Fruit fly (Drosophila melanogaster) whole organism, prepupa: ENCODE measurements around the gene CG34162.

Source experiments
- Blimp-1 ChIP-seq: fragments of 200-800 bp; sonication (Bioruptor generic); optimal IDR thresholded peaks from 3 replicates; lab custom pipeline; 2017; ENCODE audit warnings: missing biosample characterization, missing genetic modification characterization, mild to moderate bottlenecking, moderate library complexity, missing genetic modification reagents
- CG10631 ChIP-seq: fragments of 200-800 bp; sonication (Bioruptor generic); optimal IDR thresholded peaks from 2 replicates; lab custom pipeline; 2016; ENCODE audit warnings: missing biosample characterization, missing genetic modification characterization
- CG10669 ChIP-seq: fragments of 200-800 bp; sonication (Bioruptor generic); optimal IDR thresholded peaks from 3 replicates; lab custom pipeline; 2018; ENCODE audit warnings: missing biosample characterization, mild to moderate bottlenecking, missing genetic modification characterization, moderate library complexity
- CG11762 ChIP-seq: fragments of 200-800 bp; sonication (Bioruptor generic); optimal IDR thresholded peaks from 3 replicates; lab custom pipeline; 2016; ENCODE audit warnings: missing biosample characterization, missing genetic modification characterization; ENCODE audit not compliant: insufficient read depth
- CG1621 ChIP-seq: fragments of 200-800 bp; sonication (Bioruptor generic); optimal IDR thresholded peaks from 3 replicates; lab custom pipeline; 2018; ENCODE audit warnings: missing biosample characterization, mild to moderate bottlenecking, missing genetic modification characterization
- CG3032 ChIP-seq: fragments of 200-800 bp; optimal IDR thresholded peaks from 2 replicates; lab custom pipeline; 2019; ENCODE audit warnings: missing biosample characterization, mild to moderate bottlenecking, missing genetic modification characterization, moderate library complexity
- CG31627 ChIP-seq: fragments of 200-800 bp; sonication (Bioruptor generic); optimal IDR thresholded peaks from 3 replicates; lab custom pipeline; 2016; ENCODE audit warnings: missing biosample characterization, missing genetic modification characterization
- CG32006 ChIP-seq: fragments of 200-800 bp; sonication (Bioruptor generic); optimal IDR thresholded peaks from 3 replicates; lab custom pipeline; 2017; ENCODE audit warnings: missing biosample characterization, mild to moderate bottlenecking, missing genetic modification characterization
- CG34406 ChIP-seq: fragments of 200-800 bp; sonication (Bioruptor generic); optimal IDR thresholded peaks from 3 replicates; lab custom pipeline; 2016; ENCODE audit warnings: missing biosample characterization, missing genetic modification characterization
- CG3919 ChIP-seq: fragments of 200-800 bp; sonication (Bioruptor generic); optimal IDR thresholded peaks from 3 replicates; lab custom pipeline; 2016; ENCODE audit warnings: missing biosample characterization, missing genetic modification characterization
- CG6163 ChIP-seq: fragments of 200-800 bp; sonication (Bioruptor generic); IDR thresholded peaks from 3 replicates; pipeline ENCODE4 v1.3.6; 2022; ENCODE audit warnings: missing biosample characterization, missing genetic modification characterization
- CG6276 ChIP-seq: fragments of 200-800 bp; sonication (Bioruptor generic); optimal IDR thresholded peaks from 2 replicates; lab custom pipeline; 2017; ENCODE audit warnings: missing biosample characterization, mild to moderate bottlenecking, missing genetic modification characterization
- CG6792 ChIP-seq: fragments of 200-800 bp; sonication (Bioruptor generic); optimal IDR thresholded peaks from 3 replicates; lab custom pipeline; 2016; ENCODE audit warnings: missing biosample characterization, missing genetic modification characterization
- CG6808 ChIP-seq: fragments of 200-800 bp; sonication (Bioruptor generic); optimal IDR thresholded peaks from 3 replicates; lab custom pipeline; 2017; ENCODE audit warnings: missing biosample characterization, missing genetic modification characterization, mild to moderate bottlenecking, moderate library complexity, missing genetic modification reagents
- CG6854 ChIP-seq: fragments of 200-800 bp; sonication (Bioruptor generic); optimal IDR thresholded peaks from 2 replicates; lab custom pipeline; 2017; ENCODE audit warnings: missing biosample characterization, mild to moderate bottlenecking, missing genetic modification characterization
- CG8319 ChIP-seq: fragments of 200-800 bp; sonication (Bioruptor generic); optimal IDR thresholded peaks from 3 replicates; lab custom pipeline; 2016; ENCODE audit warnings: missing biosample characterization, missing genetic modification characterization
- CG8632 ChIP-seq: fragments of 200-800 bp; sonication (Bioruptor generic); optimal IDR thresholded peaks from 3 replicates; lab custom pipeline; 2016; ENCODE audit warnings: missing biosample characterization, missing genetic modification characterization
- Eip75B ChIP-seq: fragments of 200-800 bp; sonication (Bioruptor generic); optimal IDR thresholded peaks from 3 replicates; lab custom pipeline; 2016; ENCODE audit warnings: missing biosample characterization, missing genetic modification characterization
- Eip78C ChIP-seq: fragments of 200-800 bp; sonication (Bioruptor generic); peaks from one replicate; lab custom pipeline; 2016; ENCODE audit warnings: missing biosample characterization, missing genetic modification characterization
- Eip93F ChIP-seq: fragments of 200-800 bp; sonication (Bioruptor generic); optimal IDR thresholded peaks from 2 replicates; lab custom pipeline; 2016; ENCODE audit warnings: missing biosample characterization, mild to moderate bottlenecking, missing genetic modification characterization
- Ets21C ChIP-seq: fragments of 200-800 bp; sonication (Bioruptor generic); optimal IDR thresholded peaks from 3 replicates; lab custom pipeline; 2016; ENCODE audit warnings: missing biosample characterization, missing genetic modification characterization
- Ets96B ChIP-seq: fragments of 200-800 bp; optimal IDR thresholded peaks from 2 replicates; lab custom pipeline; 2019; ENCODE audit warnings: missing biosample characterization, mild to moderate bottlenecking, missing genetic modification characterization, moderate library complexity
- Gug ChIP-seq: fragments of 200-800 bp; sonication (Bioruptor generic); IDR thresholded peaks from 2 replicates; pipeline ENCODE4 v1.3.6; 2022; ENCODE audit warnings: missing biosample characterization, missing genetic modification characterization
- Hr38 ChIP-seq: sonication (Bioruptor generic); optimal IDR thresholded peaks from 2 replicates; lab custom pipeline; 2016; ENCODE audit warnings: missing biosample characterization, missing genetic modification characterization
- Hr39 ChIP-seq: fragments of 200-800 bp; sonication (Bioruptor generic); optimal IDR thresholded peaks from 2 replicates; lab custom pipeline; 2016; ENCODE audit warnings: missing biosample characterization, missing genetic modification characterization
- Hr4 ChIP-seq: fragments of 200-800 bp; sonication (Bioruptor generic); optimal IDR thresholded peaks from 3 replicates; lab custom pipeline; 2016; ENCODE audit warnings: missing biosample characterization, missing genetic modification characterization
- Lpt ChIP-seq: fragments of 200-800 bp; sonication (Bioruptor generic); optimal IDR thresholded peaks from 3 replicates; lab custom pipeline; 2016; ENCODE audit warnings: missing biosample characterization, missing genetic modification characterization
- OdsH ChIP-seq: fragments of 200-800 bp; sonication (Bioruptor generic); optimal IDR thresholded peaks from 3 replicates; lab custom pipeline; 2016; ENCODE audit warnings: missing biosample characterization, missing genetic modification characterization
- Smox ChIP-seq: fragments of 200-800 bp; sonication (Bioruptor generic); optimal IDR thresholded peaks from 3 replicates; lab custom pipeline; 2016; ENCODE audit warnings: missing biosample characterization, missing genetic modification characterization
- Sox14 ChIP-seq: fragments of 200-800 bp; sonication (Bioruptor generic); optimal IDR thresholded peaks from 3 replicates; lab custom pipeline; 2016; ENCODE audit warnings: missing biosample characterization, missing genetic modification characterization
- Sox15 ChIP-seq: fragments of 200-800 bp; sonication (Bioruptor generic); optimal IDR thresholded peaks from 3 replicates; lab custom pipeline; 2016; ENCODE audit warnings: missing biosample characterization, missing genetic modification characterization
- achi ChIP-seq: fragments of 200-800 bp; sonication (Bioruptor generic); optimal IDR thresholded peaks from 3 replicates; lab custom pipeline; 2016; ENCODE audit warnings: missing biosample characterization, missing genetic modification characterization
- acj6 ChIP-seq: fragments of 200-800 bp; sonication (Bioruptor generic); optimal IDR thresholded peaks from 3 replicates; lab custom pipeline; 2016; ENCODE audit warnings: missing biosample characterization, missing genetic modification characterization
- dac ChIP-seq: fragments of 200-800 bp; sonication (Bioruptor generic); optimal IDR thresholded peaks from 2 replicates; lab custom pipeline; 2017; ENCODE audit warnings: missing biosample characterization, mild to moderate bottlenecking, missing genetic modification characterization
- dsx ChIP-seq: fragments of 200-800 bp; optimal IDR thresholded peaks from 3 replicates; lab custom pipeline; 2019; ENCODE audit warnings: missing biosample characterization, mild to moderate bottlenecking, missing genetic modification characterization, moderate library complexity; ENCODE audit not compliant: poor library complexity, severe bottlenecking
- eg ChIP-seq: fragments of 200-800 bp; sonication (Bioruptor generic); IDR thresholded peaks from 3 replicates; pipeline ENCODE4 v1.3.6; 2022; ENCODE audit warnings: missing biosample characterization, missing genetic modification characterization
- esn ChIP-seq: fragments of 200-800 bp; sonication (Bioruptor generic); optimal IDR thresholded peaks from 2 replicates; lab custom pipeline; 2016; ENCODE audit warnings: missing biosample characterization, mild to moderate bottlenecking, missing genetic modification characterization, moderate library complexity
- fd59A ChIP-seq: fragments of 200-800 bp; sonication (Bioruptor generic); optimal IDR thresholded peaks from 2 replicates; lab custom pipeline; 2017; ENCODE audit warnings: missing biosample characterization, mild to moderate bottlenecking, missing genetic modification characterization, missing genetic modification reagents
- lz ChIP-seq: fragments of 200-800 bp; sonication (Bioruptor generic); optimal IDR thresholded peaks from 3 replicates; lab custom pipeline; 2016; ENCODE audit warnings: missing biosample characterization, missing genetic modification characterization
- net ChIP-seq: fragments of 200-800 bp; sonication (Bioruptor generic); optimal IDR thresholded peaks from 3 replicates; lab custom pipeline; 2016; ENCODE audit warnings: missing biosample characterization, missing genetic modification characterization
- pdm3 ChIP-seq: fragments of 200-800 bp; sonication (Bioruptor generic); optimal IDR thresholded peaks from 3 replicates; lab custom pipeline; 2016; ENCODE audit warnings: missing biosample characterization, missing genetic modification characterization
- salr ChIP-seq, 2 experiments: fragments of 200-800 bp; sonication (Bioruptor generic); optimal IDR thresholded peaks; 3 replicates each; lab custom pipeline; 2016 to 2018; ENCODE audit warnings: missing biosample characterization in 2 of 2, missing genetic modification characterization in 2 of 2, mild to moderate bottlenecking in 1 of 2
- ss ChIP-seq, 2 experiments: fragments of 200-800 bp; sonication (Bioruptor generic); optimal IDR thresholded peaks; 2 replicates in 1 of 2; 3 replicates in 1 of 2; lab custom pipeline; 2017 to 2018; ENCODE audit warnings: mild to moderate bottlenecking in 2 of 2, missing biosample characterization in 2 of 2, missing genetic modification characterization in 2 of 2, moderate library complexity in 1 of 2
- svp ChIP-seq: fragments of 200-800 bp; sonication (Bioruptor generic); peaks from one replicate; lab custom pipeline; 2016; ENCODE audit warnings: missing biosample characterization, missing genetic modification characterization
- topi ChIP-seq: fragments of 200-800 bp; sonication (Bioruptor generic); optimal IDR thresholded peaks from 3 replicates; lab custom pipeline; 2016; ENCODE audit warnings: missing biosample characterization, missing genetic modification characterization
- vri ChIP-seq: fragments of 200-800 bp; sonication (Bioruptor generic); optimal IDR thresholded peaks from 3 replicates; lab custom pipeline; 2016; ENCODE audit warnings: missing biosample characterization, mild to moderate bottlenecking, missing genetic modification characterization

The CG34162 gene

dm6 chr2L:11501427-11501968 is 30.1 kb upstream of the CG34162 start, which contains the start of gene spz4 (continued):
- TF ChIP-seq CG6854 (GFP tag; lab: Kevin White, UChicago) (no peak), Hr38 (GFP tag; lab: Kevin White, UChicago) (no peak), OdsH (GFP tag; lab: Kevin White, UChicago) (peak; percentile 27), Hr4 (peak; percentile 31), salr (GFP tag; optimal IDR thresholded peaks at IDR 0.05; lab: Kevin White, UChicago) (peak in 1 of 2 experiments; percentile 28), topi (GFP tag; lab: Kevin White, UChicago) (no peak), CG34406 (GFP tag; lab: Kevin White, UChicago) (peak; percentile 20), Blimp-1 (GFP tag; lab: Kevin White, UChicago) (no peak), dac (no peak), Sox14 (GFP tag; lab: Kevin White, UChicago) (no peak), CG3032 (no peak), vri (GFP tag; lab: Kevin White, UChicago) (no peak), acj6 (peak; percentile 18), CG31627 (GFP tag; lab: Kevin White, UChicago) (no peak)

dm6 chr2L:11502698-11503097 is 28.9 kb upstream of the CG34162 start:
- no peak for TF ChIP-seq Sox15 (GFP tag; lab: Kevin White, UChicago)
- TF ChIP-seq Blimp-1 (GFP tag; lab: Kevin White, UChicago), result peak; percentile 48

dm6 chr2L:11504896-11505569 is 26.6 kb upstream of the CG34162 start:
- TF ChIP-seq eg (GFP tag; lab: Robert Waterston, UW) (peak; percentile 80), Eip78C (GFP tag; lab: Kevin White, UChicago) (no peak), esn (GFP tag; lab: Kevin White, UChicago) (no peak), Eip75B (no peak), CG6276 (GFP tag; lab: Kevin White, UChicago) (no peak), Ets21C (GFP tag; lab: Kevin White, UChicago) (no peak), Blimp-1 (GFP tag; lab: Kevin White, UChicago) (peak; percentile 98), Hr38 (GFP tag; lab: Kevin White, UChicago) (no peak), CG34406 (GFP tag; lab: Kevin White, UChicago) (peak; percentile 32), CG1621 (tag; lab: Kevin White, UChicago) (no peak), Sox14 (GFP tag; lab: Kevin White, UChicago) (no peak), achi (GFP tag; lab: Kevin White, UChicago) (no peak), Eip93F (no peak), CG6163 (GFP tag; lab: Robert Waterston, UW) (peak; percentile 63; the same call in 2 of the 3 replicates), CG8632 (GFP tag; lab: Kevin White, UChicago) (peak; percentile 34), Hr39 (GFP tag; lab: Kevin White, UChicago) (no peak), CG10669 (GFP tag; lab: Kevin White, UChicago) (no peak), CG10631 (GFP tag; lab: Kevin White, UChicago) (no peak), Lpt (GFP tag; lab: Kevin White, UChicago) (no peak), net (GFP tag; lab: Kevin White, UChicago) (peak; percentile 53), CG3919 (GFP tag; lab: Kevin White, UChicago) (no peak), dsx (GFP tag; lab: Kevin White, UChicago) (no peak), CG6808 (GFP tag; lab: Kevin White, UChicago) (no peak), CG6792 (peak; percentile 26), acj6 (no peak), CG11762 (no peak), salr (GFP tag; optimal IDR thresholded peaks at IDR 0.05; lab: Kevin White, UChicago) (no peak), Ets96B (tag; lab: Kevin White, UChicago) (no peak), lz (GFP tag; lab: Kevin White, UChicago) (no peak), fd59A (no peak), pdm3 (no peak), Smox (no peak), CG32006 (peak; percentile 82), Gug (GFP tag; lab: Robert Waterston, UW) (peak; percentile 25; the same call in 1 of the 2 replicates), ss (GFP tag; optimal IDR thresholded peaks at IDR 0.05; lab: Kevin White, UChicago) (no peak), CG31627 (GFP tag; lab: Kevin White, UChicago) (no peak), CG8319 (GFP tag; lab: Kevin White, UChicago) (no peak), svp (GFP tag; lab: Kevin White, UChicago) (no peak)
